Worm (Caenorhabditis elegans) whole organism, L4 larva: ENCODE results near the gene T28D6.5.

Experiments used
- F10B5.3 ChIP-seq: sonication (generic microtip); optimal IDR thresholded peaks from 2 replicates; lab custom pipeline; 2016; ENCODE audit warnings: mild to moderate bottlenecking, missing genetic modification characterization, missing compliant biosample characterization
- F37D6.2 ChIP-seq: sonication (generic microtip); optimal IDR thresholded peaks from 2 replicates; lab custom pipeline; 2016; ENCODE audit warnings: mild to moderate bottlenecking, missing genetic modification characterization, missing compliant biosample characterization
- R02D3.7 ChIP-seq: fragments of 150-350 bp; sonication (generic microtip); optimal IDR thresholded peaks from 3 replicates; lab custom pipeline; 2014; ENCODE audit warnings: missing biosample characterization, missing genetic modification characterization
- T20F7.1 ChIP-seq: fragments of 200-800 bp; sonication (Bioruptor generic); optimal IDR thresholded peaks from 2 replicates; lab custom pipeline; 2018; ENCODE audit warnings: mild to moderate bottlenecking, missing genetic modification characterization, missing compliant biosample characterization
- Y105C5A.15 ChIP-seq: fragments of 200-800 bp; sonication (Bioruptor generic); IDR thresholded peaks from 2 replicates; pipeline ENCODE4 v1.3.6; 2022; ENCODE audit warnings: missing genetic modification characterization, missing compliant biosample characterization
- Y75B8A.6 ChIP-seq: fragments of 200-800 bp; sonication (Bioruptor generic); IDR thresholded peaks from 2 replicates; pipeline ENCODE4 v1.3.6; 2022; ENCODE audit warnings: missing genetic modification reagents, missing genetic modification characterization, missing compliant biosample characterization
- arid-1 ChIP-seq: fragments of 200-800 bp; sonication (Bioruptor generic); conservative IDR thresholded peaks from 2 replicates; pipeline ENCODE4 v1.3.6; 2022; ENCODE audit warnings: missing genetic modification reagents, missing genetic modification characterization, missing compliant biosample characterization
- ceh-32 ChIP-seq: sonication (generic microtip); optimal IDR thresholded peaks from 2 replicates; lab custom pipeline; 2016; ENCODE audit warnings: mild to moderate bottlenecking, missing genetic modification characterization, missing compliant biosample characterization; ENCODE audit not compliant: poor library complexity
- ceh-44 ChIP-seq: fragments of 200-800 bp; sonication (Bioruptor generic); IDR thresholded peaks from 2 replicates; pipeline ENCODE4 v1.3.6; 2022; ENCODE audit warnings: missing genetic modification reagents, missing genetic modification characterization, missing compliant biosample characterization
- ces-1 ChIP-seq: fragments of 150-350 bp; sonication (generic microtip); optimal IDR thresholded peaks from 4 replicates; lab custom pipeline; 2014; ENCODE audit warnings: missing biosample characterization, missing genetic modification reagents, missing genetic modification characterization
- daf-16 ChIP-seq, 3 experiments: sonication (generic microtip); optimal IDR thresholded peaks; 2 replicates each; lab custom pipeline; 2016 to 2017; ENCODE audit warnings: missing genetic modification characterization in 3 of 3, missing genetic modification reagents in 3 of 3, mild to moderate bottlenecking in 2 of 3, missing compliant biosample characterization in 2 of 3, missing biosample characterization in 1 of 3, moderate library complexity in 1 of 3
- daf-8 ChIP-seq: fragments of 200-800 bp; sonication (Bioruptor generic); IDR thresholded peaks from 2 replicates; pipeline ENCODE4 v1.3.6; 2022; ENCODE audit warnings: missing genetic modification characterization, missing compliant biosample characterization
- dmd-8 ChIP-seq: fragments of 200-800 bp; sonication (Bioruptor generic); IDR thresholded peaks from 2 replicates; pipeline ENCODE4 v1.3.6; 2022; ENCODE audit warnings: missing genetic modification characterization, missing compliant biosample characterization
- dmd-9 ChIP-seq: fragments of 200-800 bp; sonication (Bioruptor generic); IDR thresholded peaks from 2 replicates; pipeline ENCODE4 v1.3.6; 2022; ENCODE audit warnings: missing genetic modification reagents, missing genetic modification characterization, missing compliant biosample characterization
- dve-1 ChIP-seq: sonication (generic microtip); optimal IDR thresholded peaks from 2 replicates; lab custom pipeline; 2017; ENCODE audit warnings: antibody characterized with exemption, mild to moderate bottlenecking, missing genetic modification characterization, missing compliant biosample characterization; ENCODE audit not compliant: insufficient read depth
- egl-27 ChIP-seq: sonication (generic microtip); optimal IDR thresholded peaks from 3 replicates; lab custom pipeline; 2017; ENCODE audit warnings: missing biosample characterization, missing genetic modification reagents, missing genetic modification characterization
- fkh-10 ChIP-seq: fragments of 150-350 bp; optimal IDR thresholded peaks from 2 replicates; lab custom pipeline; 2014; ENCODE audit warnings: missing biosample characterization, missing genetic modification reagents, missing genetic modification characterization
- fos-1 ChIP-seq: fragments of 150-350 bp; optimal IDR thresholded peaks from 2 replicates; lab custom pipeline; 2014; ENCODE audit warnings: missing biosample characterization, missing genetic modification characterization
- hif-1 ChIP-seq, 2 experiments: sonication (generic microtip); optimal IDR thresholded peaks; 2 replicates each; lab custom pipeline; 2016 to 2017; ENCODE audit warnings: missing compliant biosample characterization in 2 of 2, missing genetic modification characterization in 2 of 2, missing genetic modification reagents in 2 of 2, missing genotype in 2 of 2, mild to moderate bottlenecking in 1 of 2
- hlh-11 ChIP-seq: fragments of 200-800 bp; sonication (Bioruptor generic); optimal IDR thresholded peaks from 2 replicates; lab custom pipeline; 2018; ENCODE audit warnings: mild to moderate bottlenecking, missing genetic modification characterization, missing compliant biosample characterization
- lim-7 ChIP-seq: fragments of 200-800 bp; sonication (Bioruptor generic); IDR thresholded peaks from 2 replicates; pipeline ENCODE4 v1.3.6; 2022; ENCODE audit warnings: missing genetic modification characterization, missing compliant biosample characterization
- lin-15B ChIP-seq: fragments of 150-350 bp; sonication (generic microtip); optimal IDR thresholded peaks from 3 replicates; lab custom pipeline; 2014; ENCODE audit warnings: missing biosample characterization, missing genetic modification characterization
- lin-39 ChIP-seq: fragments of 150-350 bp; optimal IDR thresholded peaks from 2 replicates; lab custom pipeline; 2014; ENCODE audit warnings: missing biosample characterization, missing genetic modification reagents, missing genetic modification characterization
- lsy-2 ChIP-seq, 2 experiments: fragments of 150-350 bp in 1 of 2; sonication (generic microtip) in 1 of 2; optimal IDR thresholded peaks; 2 replicates each; lab custom pipeline; 2014 to 2017; ENCODE audit warnings: missing biosample characterization in 2 of 2, missing genetic modification characterization in 2 of 2
- madf-5 ChIP-seq, 2 experiments: fragments of 200-800 bp; sonication (Bioruptor generic); IDR thresholded peaks; 2 replicates each; pipeline ENCODE4 v1.3.6; 2022; ENCODE audit warnings: missing compliant biosample characterization in 2 of 2, missing genetic modification characterization in 2 of 2
- madf-9 ChIP-seq: fragments of 200-800 bp; sonication (Bioruptor generic); conservative IDR thresholded peaks from 2 replicates; pipeline ENCODE4 v1.3.6; 2022; ENCODE audit warnings: missing genetic modification reagents, missing genetic modification characterization, missing compliant biosample characterization
- mdt-29 ChIP-seq: fragments of 200-800 bp; sonication (Bioruptor generic); IDR thresholded peaks from 2 replicates; pipeline ENCODE4 v1.3.6; 2022; ENCODE audit warnings: missing genetic modification reagents, missing genetic modification characterization, missing compliant biosample characterization
- mes-2 ChIP-seq: sonication (generic microtip); optimal IDR thresholded peaks from 2 replicates; lab custom pipeline; 2016; ENCODE audit warnings: missing genotype, mild to moderate bottlenecking, missing genetic modification characterization, missing compliant biosample characterization; ENCODE audit not compliant: poor library complexity, severe bottlenecking
- mxl-2 ChIP-seq: fragments of 200-800 bp; sonication (Bioruptor generic); conservative IDR thresholded peaks from 2 replicates; pipeline ENCODE4 v1.3.6; 2022; ENCODE audit warnings: missing genetic modification reagents, missing genetic modification characterization, missing compliant biosample characterization
- mxl-3 ChIP-seq: fragments of 200-800 bp; sonication (Bioruptor generic); optimal IDR thresholded peaks from 2 replicates; lab custom pipeline; 2018; ENCODE audit warnings: mild to moderate bottlenecking, missing genetic modification characterization, missing compliant biosample characterization
- nhr-10 ChIP-seq: fragments of 150-350 bp; optimal IDR thresholded peaks from 2 replicates; lab custom pipeline; 2014; ENCODE audit warnings: missing biosample characterization, missing genetic modification characterization
- nhr-102 ChIP-seq: sonication (generic microtip); optimal IDR thresholded peaks from 2 replicates; lab custom pipeline; 2016; ENCODE audit warnings: mild to moderate bottlenecking, missing genetic modification characterization, moderate library complexity, missing compliant biosample characterization
- nhr-25 ChIP-seq: sonication (generic microtip); optimal IDR thresholded peaks from 2 replicates; lab custom pipeline; 2017; ENCODE audit warnings: missing genetic modification characterization, mild to moderate bottlenecking, missing compliant biosample characterization, antibody characterized with exemption, moderate library complexity, borderline replicate concordance; ENCODE audit not compliant: insufficient read depth
- nhr-28 ChIP-seq: fragments of 150-350 bp; optimal IDR thresholded peaks from 2 replicates; lab custom pipeline; 2014; ENCODE audit warnings: missing biosample characterization, missing genetic modification characterization
- nhr-41 ChIP-seq: fragments of 200-800 bp; sonication (Bioruptor generic); IDR thresholded peaks from 2 replicates; pipeline ENCODE4 v1.3.6; 2022; ENCODE audit warnings: missing genetic modification reagents, missing genetic modification characterization, missing compliant biosample characterization
- nhr-48 ChIP-seq: sonication (generic microtip); optimal IDR thresholded peaks from 2 replicates; lab custom pipeline; 2016; ENCODE audit warnings: mild to moderate bottlenecking, missing genetic modification characterization, missing compliant biosample characterization
- nhr-6 ChIP-seq: fragments of 150-350 bp; optimal IDR thresholded peaks from 2 replicates; lab custom pipeline; 2014; ENCODE audit warnings: missing biosample characterization, missing genetic modification characterization
- nhr-76 ChIP-seq: fragments of 150-350 bp; optimal IDR thresholded peaks from 2 replicates; lab custom pipeline; 2014; ENCODE audit warnings: missing biosample characterization, missing genetic modification characterization
- pqm-1 ChIP-seq: sonication (generic microtip); optimal IDR thresholded peaks from 2 replicates; lab custom pipeline; 2017; ENCODE audit warnings: missing biosample characterization, missing genetic modification characterization
- sdz-12 ChIP-seq: fragments of 200-800 bp; sonication (Bioruptor generic); optimal IDR thresholded peaks from 2 replicates; lab custom pipeline; 2018; ENCODE audit warnings: mild to moderate bottlenecking, missing genetic modification characterization, missing compliant biosample characterization
- spr-3 ChIP-seq: fragments of 200-800 bp; sonication (Bioruptor generic); optimal IDR thresholded peaks from 2 replicates; lab custom pipeline; 2018; ENCODE audit warnings: mild to moderate bottlenecking, missing genetic modification characterization, missing compliant biosample characterization
- unc-39 ChIP-seq: sonication (generic microtip); optimal IDR thresholded peaks from 2 replicates; lab custom pipeline; 2017; ENCODE audit warnings: missing biosample characterization, missing genetic modification characterization
- vab-7 ChIP-seq: fragments of 200-800 bp; sonication (Bioruptor generic); IDR thresholded peaks from 2 replicates; pipeline ENCODE4 v1.3.6; 2022; ENCODE audit warnings: missing genetic modification reagents, missing genetic modification characterization, missing compliant biosample characterization
- zag-1 ChIP-seq: fragments of 150-350 bp; optimal IDR thresholded peaks from 2 replicates; lab custom pipeline; 2014; ENCODE audit warnings: missing biosample characterization, missing genetic modification characterization
- zfp-3 ChIP-seq: fragments of 200-800 bp; sonication (Bioruptor generic); conservative IDR thresholded peaks from 2 replicates; pipeline ENCODE4 v1.3.6; 2022; ENCODE audit warnings: missing genetic modification reagents, missing genetic modification characterization, missing compliant biosample characterization
- zip-11 ChIP-seq: fragments of 200-800 bp; sonication (Bioruptor generic); IDR thresholded peaks from 2 replicates; pipeline ENCODE4 v1.3.6; 2022; ENCODE audit warnings: missing genetic modification characterization, missing compliant biosample characterization
- zip-2 ChIP-seq: fragments of 150-350 bp; optimal IDR thresholded peaks from 2 replicates; lab custom pipeline; 2014; ENCODE audit warnings: missing biosample characterization, missing genetic modification characterization
- ztf-7 ChIP-seq: fragments of 150-350 bp; optimal IDR thresholded peaks from 2 replicates; lab custom pipeline; 2014; ENCODE audit warnings: missing biosample characterization, missing genetic modification characterization

T28D6.5 gene

ce11 chrIII:11355758-11356323, 22.4 kb downstream of the T28D6.5 start:
- no peak for TF ChIP-seq nhr-48 (tag; lab: Kevin White, UChicago)
- TF ChIP-seq dmd-9 (GFP tag; lab: Robert Waterston, UW) = no peak
- TF ChIP-seq sdz-12 (GFP tag; lab: Kevin White, UChicago) = no peak
- TF ChIP-seq nhr-25 (tag; lab: Kevin White, UChicago) = no peak
- no peak for TF ChIP-seq F10B5.3 (tag; lab: Kevin White, UChicago)
- TF ChIP-seq nhr-6 = no peak
- peak; percentile 40 for TF ChIP-seq hlh-11 (tag; lab: Kevin White, UChicago)
- TF ChIP-seq arid-1 (GFP tag; lab: Robert Waterston, UW) = no peak
- no peak for TF ChIP-seq lsy-2 (tag; optimal IDR thresholded peaks at IDR 0.05; lab: Kevin White, UChicago)
- no peak for TF ChIP-seq daf-16 (GFP tag; optimal IDR thresholded peaks at IDR 0.05; lab: Kevin White, UChicago)
- peak; percentile 31 for TF ChIP-seq daf-16 (tag; optimal IDR thresholded peaks at IDR 0.05; lab: Kevin White, UChicago)
- TF ChIP-seq dve-1 (tag; lab: Kevin White, UChicago) = peak; percentile 10
- TF ChIP-seq egl-27 (tag; lab: Kevin White, UChicago) = no peak
- no peak for TF ChIP-seq madf-9 (GFP tag; lab: Robert Waterston, UW)
- no peak for TF ChIP-seq mxl-2 (GFP tag; lab: Robert Waterston, UW)
- no peak for TF ChIP-seq spr-3 (GFP tag; lab: Kevin White, UChicago)
- no peak for TF ChIP-seq unc-39 (tag; lab: Kevin White, UChicago)
- no peak for TF ChIP-seq fos-1 (tag; lab: Kevin White, UChicago)
- no peak for TF ChIP-seq lim-7 (GFP tag; lab: Robert Waterston, UW)
- TF ChIP-seq zip-11 (GFP tag; lab: Robert Waterston, UW) = no peak
- TF ChIP-seq mxl-3 (GFP tag; lab: Kevin White, UChicago) = peak; percentile 59

- TF ChIP-seq nhr-76 (tag; lab: Kevin White, UChicago) = no peak
- TF ChIP-seq dmd-8 = no peak
- no peak for TF ChIP-seq Y105C5A.15 (GFP tag; lab: Robert Waterston, UW)
- TF ChIP-seq zip-11 (GFP tag; lab: Robert Waterston, UW) = no peak
- no peak for TF ChIP-seq F37D6.2 (tag; lab: Kevin White, UChicago)
- peak; percentile 42 for TF ChIP-seq hlh-11 (tag; lab: Kevin White, UChicago)
- TF ChIP-seq ztf-7 (tag; lab: Kevin White, UChicago) = no peak
- TF ChIP-seq lim-7 (GFP tag; lab: Robert Waterston, UW) = no peak
- no peak for TF ChIP-seq zag-1
- no peak for TF ChIP-seq nhr-102 (tag; lab: Kevin White, UChicago)
- no peak for TF ChIP-seq daf-8 (GFP tag; lab: Robert Waterston, UW)
- no peak for TF ChIP-seq fkh-10
- no peak for TF ChIP-seq ceh-32
- TF ChIP-seq dve-1 (tag; lab: Kevin White, UChicago) = peak; percentile 50
- TF ChIP-seq mes-2 (tag; lab: Kevin White, UChicago) = peak; percentile 28
- no peak for TF ChIP-seq mdt-29 (GFP tag; lab: Robert Waterston, UW)
- no peak for TF ChIP-seq ces-1 (GFP tag; lab: Kevin White, UChicago)
- TF ChIP-seq hif-1 (tag; optimal IDR thresholded peaks at IDR 0.05; lab: Kevin White, UChicago) = no peak
- no peak for TF ChIP-seq nhr-10 (tag; lab: Kevin White, UChicago)
- TF ChIP-seq sdz-12 (GFP tag; lab: Kevin White, UChicago) = no peak
- no peak for TF ChIP-seq Y75B8A.6 (GFP tag; lab: Robert Waterston, UW)
- peak; percentile 26 for TF ChIP-seq mxl-3 (GFP tag; lab: Kevin White, UChicago)
- TF ChIP-seq R02D3.7 (tag; lab: Kevin White, UChicago) = no peak
- TF ChIP-seq zfp-3 (GFP tag; lab: Robert Waterston, UW) = no peak
- no peak for TF ChIP-seq unc-39 (tag; lab: Kevin White, UChicago)
- TF ChIP-seq nhr-28 (tag; lab: Kevin White, UChicago) = peak; percentile 16
- no peak for TF ChIP-seq ceh-44 (GFP tag; lab: Robert Waterston, UW)
- TF ChIP-seq zip-2 (tag; lab: Kevin White, UChicago) = no peak
- no peak for TF ChIP-seq lin-39 (tag; lab: Kevin White, UChicago)
- TF ChIP-seq T20F7.1 (GFP tag; lab: Kevin White, UChicago) = no peak
- TF ChIP-seq pqm-1 = peak; percentile 65
- no peak for TF ChIP-seq nhr-41 (GFP tag; lab: Robert Waterston, UW)
- TF ChIP-seq lin-15B (tag; lab: Kevin White, UChicago) = no peak
- TF ChIP-seq vab-7 = no peak
- TF ChIP-seq madf-5 (GFP tag; IDR thresholded peaks at IDR 0.05; lab: Robert Waterston, UW) = no peak
Measured at ce11 chrIII:11357418-11357817, 23.9 kb downstream of the T28D6.5 start.
